Fruit fly (Drosophila melanogaster): ENCODE measurements around the gene Hmu.

The Hmu gene

dm6 chr3R:27253136-27253920, 35.2 kb upstream of the Hmu start, which contains the start of gene pll (continued):
- TF ChIP-seq CG18011 (GFP tag; optimal IDR thresholded peaks at IDR 0.05) (peak; percentile 48), Blimp-1 (GFP tag; optimal IDR thresholded peaks at IDR 0.05) (peak; percentile 78), gro (GFP tag; optimal IDR thresholded peaks at IDR 0.05) (peak; percentile 58), Gsc (GFP tag; IDR thresholded peaks at IDR 0.05) (0 out of 2 replicates have a peak, but pooled peaks have one; percentile 32), Scr (GFP tag; IDR thresholded peaks at IDR 0.05; ENCODE audit: partially characterized antibody) (peak; percentile 61), grn (GFP tag; optimal IDR thresholded peaks at IDR 0.05) (no peak), cas (GFP tag; IDR thresholded peaks at IDR 0.05) (peak; percentile 71), jigr1 (GFP tag; IDR thresholded peaks at IDR 0.05) (no peak), Fer3 (tag; optimal IDR thresholded peaks at IDR 0.05) (peak; percentile 87), CG8290 (GFP tag; optimal IDR thresholded peaks at IDR 0.05) (no peak), CG8290 (tag; optimal IDR thresholded peaks at IDR 0.05) (no peak), CG10462 (GFP tag; optimal IDR thresholded peaks at IDR 0.05) (peak; percentile 41), slou (GFP tag; optimal IDR thresholded peaks at IDR 0.05) (peak; percentile 38), mld (GFP tag; IDR thresholded peaks at IDR 0.05; ENCODE audit: partially characterized antibody) (no peak), bbx (GFP tag; IDR thresholded peaks at IDR 0.05; ENCODE audit: partially characterized antibody) (peak; percentile 48), insv (GFP tag; optimal IDR thresholded peaks at IDR 0.05) (peak in 1 of 2 experiments; percentile 47), Dad (GFP tag; optimal IDR thresholded peaks at IDR 0.05) (peak; percentile 51), otp (GFP tag; IDR thresholded peaks at IDR 0.05) (peak; percentile 83; the same call in 2 of the 3 replicates), tx (GFP tag; optimal IDR thresholded peaks at IDR 0.05) (peak; percentile 65), CG16779 (GFP tag; IDR thresholded peaks at IDR 0.05) (peak; percentile 86), sna (GFP tag; IDR thresholded peaks at IDR 0.05; ENCODE audit: partially characterized antibody) (no peak), CG42726 (GFP tag; IDR thresholded peaks at IDR 0.05; ENCODE audit: partially characterized antibody) (peak; percentile 35; the same call in 1 of the 2 replicates), Chrac-16 (GFP tag; optimal IDR thresholded peaks at IDR 0.05) (peak; percentile 86), sqz (GFP tag; optimal IDR thresholded peaks at IDR 0.05) (no peak), Opbp (GFP tag; IDR thresholded peaks at IDR 0.05; ENCODE audit: partially characterized antibody) (peak; percentile 42; the same call in 2 of the 3 replicates), mam (GFP tag; optimal IDR thresholded peaks at IDR 0.05) (peak; percentile 89), CG8089 (GFP tag; optimal IDR thresholded peaks at IDR 0.05) (peak; percentile 38), TFAM (GFP tag; optimal IDR thresholded peaks at IDR 0.05) (no peak), gsb (GFP tag; IDR thresholded peaks at IDR 0.05) (peak; percentile 84), CG15479 (GFP tag; optimal IDR thresholded peaks at IDR 0.05) (peak; percentile 0), Usf (GFP tag; optimal IDR thresholded peaks at IDR 0.05) (no peak), CG18764 (GFP tag; optimal IDR thresholded peaks at IDR 0.05) (peak; percentile 66), wek (GFP tag; optimal IDR thresholded peaks at IDR 0.05) (no peak), Max (GFP tag; optimal IDR thresholded peaks at IDR 0.05) (peak; percentile 70), rib (GFP tag; IDR thresholded peaks at IDR 0.05) (peak; percentile 63; the same call in 1 of the 2 replicates), CG30020 (tag; optimal IDR thresholded peaks at IDR 0.05) (no peak), chinmo (GFP tag; IDR thresholded peaks at IDR 0.05; ENCODE audit: partially characterized antibody) (0 out of 4 replicates have a peak, but pooled peaks have one; percentile 60), CG17802 (tag; optimal IDR thresholded peaks at IDR 0.05) (peak; percentile 40), Hsf (GFP tag; optimal IDR thresholded peaks at IDR 0.05) (peak; percentile 84), CG12071 (GFP tag; optimal IDR thresholded peaks at IDR 0.05) (no peak), Bteb2 (GFP tag; optimal IDR thresholded peaks at IDR 0.05) (peak; percentile 81), CG10147 (GFP tag; optimal IDR thresholded peaks at IDR 0.05) (peak; percentile 71), CG12769 (tag; optimal IDR thresholded peaks at IDR 0.05) (no peak), CG8765 (GFP tag; IDR thresholded peaks at IDR 0.05) (peak; percentile 61; the same call in 1 of the 2 replicates), sima (GFP tag; optimal IDR thresholded peaks at IDR 0.05) (no peak), CG15601 (tag; optimal IDR thresholded peaks at IDR 0.05) (peak; percentile 79), Dfd (GFP tag; optimal IDR thresholded peaks at IDR 0.05) (no peak), CG9876 (GFP tag; optimal IDR thresholded peaks at IDR 0.05) (peak; percentile 41), org-1 (GFP tag; optimal IDR thresholded peaks at IDR 0.05) (peak; percentile 17)

Measured in whole organism, embryonic.